Fruit fly (Drosophila melanogaster) whole organism, prepupa: Measurements from ENCODE around the gene CG46523.

ENCODE experiments used
- Blimp-1 ChIP-seq: fragments of 200-800 bp; sonication (Bioruptor generic); optimal IDR thresholded peaks from 3 replicates; lab custom pipeline; 2017; ENCODE audit warnings: missing biosample characterization, missing genetic modification characterization, mild to moderate bottlenecking, moderate library complexity, missing genetic modification reagents
- CG10631 ChIP-seq: fragments of 200-800 bp; sonication (Bioruptor generic); optimal IDR thresholded peaks from 2 replicates; lab custom pipeline; 2016; ENCODE audit warnings: missing biosample characterization, missing genetic modification characterization
- CG10669 ChIP-seq: fragments of 200-800 bp; sonication (Bioruptor generic); optimal IDR thresholded peaks from 3 replicates; lab custom pipeline; 2018; ENCODE audit warnings: missing biosample characterization, mild to moderate bottlenecking, missing genetic modification characterization, moderate library complexity
- CG11294 ChIP-seq: fragments of 200-800 bp; sonication (Bioruptor generic); IDR thresholded peaks from 2 replicates; pipeline ENCODE4 v1.3.6; 2022; ENCODE audit warnings: missing biosample characterization, missing genetic modification characterization
- CG11902 ChIP-seq: fragments of 200-800 bp; sonication (Bioruptor generic); optimal IDR thresholded peaks from 3 replicates; lab custom pipeline; 2016; ENCODE audit warnings: missing biosample characterization, missing genetic modification characterization
- CG15336 ChIP-seq: fragments of 200-800 bp; sonication (Bioruptor generic); IDR thresholded peaks from 2 replicates; pipeline ENCODE4 v1.3.6; 2022; ENCODE audit warnings: missing biosample characterization, missing genetic modification characterization
- CG1621 ChIP-seq: fragments of 200-800 bp; sonication (Bioruptor generic); optimal IDR thresholded peaks from 3 replicates; lab custom pipeline; 2018; ENCODE audit warnings: missing biosample characterization, mild to moderate bottlenecking, missing genetic modification characterization
- CG16779 ChIP-seq: fragments of 200-800 bp; sonication (Bioruptor generic); optimal IDR thresholded peaks from 3 replicates; lab custom pipeline; 2017; ENCODE audit warnings: missing biosample characterization, mild to moderate bottlenecking, missing genetic modification characterization
- CG3032 ChIP-seq: fragments of 200-800 bp; optimal IDR thresholded peaks from 2 replicates; lab custom pipeline; 2019; ENCODE audit warnings: missing biosample characterization, mild to moderate bottlenecking, missing genetic modification characterization, moderate library complexity
- CG31627 ChIP-seq: fragments of 200-800 bp; sonication (Bioruptor generic); optimal IDR thresholded peaks from 3 replicates; lab custom pipeline; 2016; ENCODE audit warnings: missing biosample characterization, missing genetic modification characterization
- CG32006 ChIP-seq: fragments of 200-800 bp; sonication (Bioruptor generic); optimal IDR thresholded peaks from 3 replicates; lab custom pipeline; 2017; ENCODE audit warnings: missing biosample characterization, mild to moderate bottlenecking, missing genetic modification characterization
- CG34406 ChIP-seq: fragments of 200-800 bp; sonication (Bioruptor generic); optimal IDR thresholded peaks from 3 replicates; lab custom pipeline; 2016; ENCODE audit warnings: missing biosample characterization, missing genetic modification characterization
- CG4318 ChIP-seq: fragments of 200-800 bp; sonication (Bioruptor generic); optimal IDR thresholded peaks from 3 replicates; lab custom pipeline; 2017; ENCODE audit warnings: missing biosample characterization, mild to moderate bottlenecking, missing genetic modification characterization
- CG6163 ChIP-seq: fragments of 200-800 bp; sonication (Bioruptor generic); IDR thresholded peaks from 3 replicates; pipeline ENCODE4 v1.3.6; 2022; ENCODE audit warnings: missing biosample characterization, missing genetic modification characterization
- CG6276 ChIP-seq: fragments of 200-800 bp; sonication (Bioruptor generic); optimal IDR thresholded peaks from 2 replicates; lab custom pipeline; 2017; ENCODE audit warnings: missing biosample characterization, mild to moderate bottlenecking, missing genetic modification characterization
- CG6792 ChIP-seq: fragments of 200-800 bp; sonication (Bioruptor generic); optimal IDR thresholded peaks from 3 replicates; lab custom pipeline; 2016; ENCODE audit warnings: missing biosample characterization, missing genetic modification characterization
- CG6808 ChIP-seq: fragments of 200-800 bp; sonication (Bioruptor generic); optimal IDR thresholded peaks from 3 replicates; lab custom pipeline; 2017; ENCODE audit warnings: missing biosample characterization, missing genetic modification characterization, mild to moderate bottlenecking, moderate library complexity, missing genetic modification reagents
- CG6854 ChIP-seq: fragments of 200-800 bp; sonication (Bioruptor generic); optimal IDR thresholded peaks from 2 replicates; lab custom pipeline; 2017; ENCODE audit warnings: missing biosample characterization, mild to moderate bottlenecking, missing genetic modification characterization
- CG7368 ChIP-seq: fragments of 200-800 bp; sonication (Bioruptor generic); optimal IDR thresholded peaks from 3 replicates; lab custom pipeline; 2016; ENCODE audit warnings: missing biosample characterization, missing genetic modification characterization
- CG8119 ChIP-seq: fragments of 200-800 bp; sonication (Bioruptor generic); IDR thresholded peaks from 3 replicates; pipeline ENCODE4 v1.3.6; 2022; ENCODE audit warnings: missing biosample characterization, missing genetic modification characterization
- CG8319 ChIP-seq: fragments of 200-800 bp; sonication (Bioruptor generic); optimal IDR thresholded peaks from 3 replicates; lab custom pipeline; 2016; ENCODE audit warnings: missing biosample characterization, missing genetic modification characterization
- CG8632 ChIP-seq: fragments of 200-800 bp; sonication (Bioruptor generic); optimal IDR thresholded peaks from 3 replicates; lab custom pipeline; 2016; ENCODE audit warnings: missing biosample characterization, missing genetic modification characterization
- Eip75B ChIP-seq: fragments of 200-800 bp; sonication (Bioruptor generic); optimal IDR thresholded peaks from 3 replicates; lab custom pipeline; 2016; ENCODE audit warnings: missing biosample characterization, missing genetic modification characterization
- Eip78C ChIP-seq: fragments of 200-800 bp; sonication (Bioruptor generic); peaks from one replicate; lab custom pipeline; 2016; ENCODE audit warnings: missing biosample characterization, missing genetic modification characterization
- Ets21C ChIP-seq: fragments of 200-800 bp; sonication (Bioruptor generic); optimal IDR thresholded peaks from 3 replicates; lab custom pipeline; 2016; ENCODE audit warnings: missing biosample characterization, missing genetic modification characterization
- Gug ChIP-seq: fragments of 200-800 bp; sonication (Bioruptor generic); IDR thresholded peaks from 2 replicates; pipeline ENCODE4 v1.3.6; 2022; ENCODE audit warnings: missing biosample characterization, missing genetic modification characterization
- Hr38 ChIP-seq: sonication (Bioruptor generic); optimal IDR thresholded peaks from 2 replicates; lab custom pipeline; 2016; ENCODE audit warnings: missing biosample characterization, missing genetic modification characterization
- Hr39 ChIP-seq: fragments of 200-800 bp; sonication (Bioruptor generic); optimal IDR thresholded peaks from 2 replicates; lab custom pipeline; 2016; ENCODE audit warnings: missing biosample characterization, missing genetic modification characterization
- Hr4 ChIP-seq: fragments of 200-800 bp; sonication (Bioruptor generic); optimal IDR thresholded peaks from 3 replicates; lab custom pipeline; 2016; ENCODE audit warnings: missing biosample characterization, missing genetic modification characterization
- Lpt ChIP-seq: fragments of 200-800 bp; sonication (Bioruptor generic); optimal IDR thresholded peaks from 3 replicates; lab custom pipeline; 2016; ENCODE audit warnings: missing biosample characterization, missing genetic modification characterization
- Met ChIP-seq: fragments of 200-800 bp; sonication (Bioruptor generic); optimal IDR thresholded peaks from 3 replicates; lab custom pipeline; 2016; ENCODE audit warnings: missing biosample characterization, missing genetic modification characterization
- OdsH ChIP-seq: fragments of 200-800 bp; sonication (Bioruptor generic); optimal IDR thresholded peaks from 3 replicates; lab custom pipeline; 2016; ENCODE audit warnings: missing biosample characterization, missing genetic modification characterization
- Smox ChIP-seq: fragments of 200-800 bp; sonication (Bioruptor generic); optimal IDR thresholded peaks from 3 replicates; lab custom pipeline; 2016; ENCODE audit warnings: missing biosample characterization, missing genetic modification characterization
- Sox102F ChIP-seq: fragments of 200-800 bp; sonication (Bioruptor generic); optimal IDR thresholded peaks from 2 replicates; lab custom pipeline; 2016; ENCODE audit warnings: missing biosample characterization, mild to moderate bottlenecking, missing genetic modification characterization
- Sox14 ChIP-seq: fragments of 200-800 bp; sonication (Bioruptor generic); optimal IDR thresholded peaks from 3 replicates; lab custom pipeline; 2016; ENCODE audit warnings: missing biosample characterization, missing genetic modification characterization
- Sox15 ChIP-seq: fragments of 200-800 bp; sonication (Bioruptor generic); optimal IDR thresholded peaks from 3 replicates; lab custom pipeline; 2016; ENCODE audit warnings: missing biosample characterization, missing genetic modification characterization
- achi ChIP-seq: fragments of 200-800 bp; sonication (Bioruptor generic); optimal IDR thresholded peaks from 3 replicates; lab custom pipeline; 2016; ENCODE audit warnings: missing biosample characterization, missing genetic modification characterization
- acj6 ChIP-seq: fragments of 200-800 bp; sonication (Bioruptor generic); optimal IDR thresholded peaks from 3 replicates; lab custom pipeline; 2016; ENCODE audit warnings: missing biosample characterization, missing genetic modification characterization
- cyc ChIP-seq: fragments of 200-800 bp; sonication (Bioruptor generic); optimal IDR thresholded peaks from 3 replicates; lab custom pipeline; 2016; ENCODE audit warnings: missing biosample characterization, missing genetic modification characterization
- dac ChIP-seq: fragments of 200-800 bp; sonication (Bioruptor generic); optimal IDR thresholded peaks from 2 replicates; lab custom pipeline; 2017; ENCODE audit warnings: missing biosample characterization, mild to moderate bottlenecking, missing genetic modification characterization
- dsx ChIP-seq: fragments of 200-800 bp; optimal IDR thresholded peaks from 3 replicates; lab custom pipeline; 2019; ENCODE audit warnings: missing biosample characterization, mild to moderate bottlenecking, missing genetic modification characterization, moderate library complexity; ENCODE audit not compliant: poor library complexity, severe bottlenecking
- eg ChIP-seq: fragments of 200-800 bp; sonication (Bioruptor generic); IDR thresholded peaks from 3 replicates; pipeline ENCODE4 v1.3.6; 2022; ENCODE audit warnings: missing biosample characterization, missing genetic modification characterization
- esn ChIP-seq: fragments of 200-800 bp; sonication (Bioruptor generic); optimal IDR thresholded peaks from 2 replicates; lab custom pipeline; 2016; ENCODE audit warnings: missing biosample characterization, mild to moderate bottlenecking, missing genetic modification characterization, moderate library complexity
- fd85E ChIP-seq: fragments of 200-800 bp; sonication (Bioruptor generic); optimal IDR thresholded peaks from 3 replicates; lab custom pipeline; 2016; ENCODE audit warnings: missing biosample characterization, missing genetic modification characterization
- lz ChIP-seq: fragments of 200-800 bp; sonication (Bioruptor generic); optimal IDR thresholded peaks from 3 replicates; lab custom pipeline; 2016; ENCODE audit warnings: missing biosample characterization, missing genetic modification characterization
- pdm3 ChIP-seq: fragments of 200-800 bp; sonication (Bioruptor generic); optimal IDR thresholded peaks from 3 replicates; lab custom pipeline; 2016; ENCODE audit warnings: missing biosample characterization, missing genetic modification characterization
- salr ChIP-seq, 2 experiments: fragments of 200-800 bp; sonication (Bioruptor generic); optimal IDR thresholded peaks; 3 replicates each; lab custom pipeline; 2016 to 2018; ENCODE audit warnings: missing biosample characterization in 2 of 2, missing genetic modification characterization in 2 of 2, mild to moderate bottlenecking in 1 of 2
- spab ChIP-seq: fragments of 200-800 bp; sonication (Bioruptor generic); optimal IDR thresholded peaks from 2 replicates; lab custom pipeline; 2017; ENCODE audit warnings: missing biosample characterization, mild to moderate bottlenecking, missing genetic modification characterization, missing genetic modification reagents
- ss ChIP-seq, 2 experiments: fragments of 200-800 bp; sonication (Bioruptor generic); optimal IDR thresholded peaks; 2 replicates in 1 of 2; 3 replicates in 1 of 2; lab custom pipeline; 2017 to 2018; ENCODE audit warnings: mild to moderate bottlenecking in 2 of 2, missing biosample characterization in 2 of 2, missing genetic modification characterization in 2 of 2, moderate library complexity in 1 of 2
- svp ChIP-seq: fragments of 200-800 bp; sonication (Bioruptor generic); peaks from one replicate; lab custom pipeline; 2016; ENCODE audit warnings: missing biosample characterization, missing genetic modification characterization
- topi ChIP-seq: fragments of 200-800 bp; sonication (Bioruptor generic); optimal IDR thresholded peaks from 3 replicates; lab custom pipeline; 2016; ENCODE audit warnings: missing biosample characterization, missing genetic modification characterization
- vri ChIP-seq: fragments of 200-800 bp; sonication (Bioruptor generic); optimal IDR thresholded peaks from 3 replicates; lab custom pipeline; 2016; ENCODE audit warnings: missing biosample characterization, mild to moderate bottlenecking, missing genetic modification characterization

The CG46523 gene

DNA sequence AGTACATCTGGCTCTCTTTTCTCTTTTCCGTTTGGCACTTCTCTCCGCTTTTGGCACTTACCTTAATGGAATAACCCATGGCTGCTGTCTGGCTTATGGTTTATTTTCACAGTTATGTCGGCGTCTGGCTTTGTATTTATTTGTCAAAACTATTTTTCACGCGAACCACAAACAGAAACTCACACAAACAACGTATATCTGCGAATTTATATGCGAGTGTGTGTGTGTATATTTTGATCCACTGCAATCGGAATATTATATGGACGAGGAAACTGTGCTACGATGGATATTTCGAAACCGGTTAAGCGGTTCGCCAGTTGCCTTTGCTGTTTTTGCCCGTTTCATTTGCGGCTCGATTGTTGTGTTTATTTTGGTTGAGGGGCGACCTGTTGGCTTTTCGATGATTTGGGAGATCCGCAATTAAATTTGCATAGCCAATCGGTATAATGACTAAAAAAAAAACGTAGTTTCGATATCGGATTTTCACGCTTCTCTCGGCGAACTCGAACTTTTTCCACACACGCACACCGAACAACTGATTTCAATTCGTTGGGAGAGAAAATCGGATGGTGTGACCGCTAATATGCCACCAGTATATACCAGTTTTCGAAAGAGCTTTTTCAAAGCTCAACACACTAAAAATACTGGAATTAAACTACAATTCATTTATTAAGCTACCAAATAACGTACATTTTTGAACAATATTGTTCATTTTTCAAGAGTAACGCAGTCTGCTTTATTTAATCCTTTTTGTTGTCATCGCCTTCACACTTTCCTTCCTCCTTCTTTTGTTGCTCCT, 30.8 kb upstream of the CG46523 start, which contains the start of gene CG1927:
Gene CG1927, minus strand, starts transcription at position 541 of the 799 bp plus-strand sequence.
- TF ChIP-seq CG15336: peak; percentile 10; the same call in 1 of the 2 replicates
- no peak for TF ChIP-seq OdsH (GFP tag; lab: Kevin White, UChicago)
- no peak for TF ChIP-seq CG8319 (GFP tag; lab: Kevin White, UChicago)
- no peak for TF ChIP-seq CG34406 (GFP tag; lab: Kevin White, UChicago)
- peak; percentile 69 for TF ChIP-seq Eip78C (GFP tag; lab: Kevin White, UChicago)
- no peak for TF ChIP-seq achi
- peak; percentile 5 for TF ChIP-seq Eip75B (GFP tag; lab: Kevin White, UChicago)
- TF ChIP-seq CG4318 (GFP tag; lab: Kevin White, UChicago): no peak
- TF ChIP-seq CG7368 (GFP tag; lab: Kevin White, UChicago): no peak
- TF ChIP-seq Ets21C (GFP tag; lab: Kevin White, UChicago): no peak
- no peak for TF ChIP-seq CG8632 (GFP tag; lab: Kevin White, UChicago)
- no peak for TF ChIP-seq CG6163 (GFP tag; lab: Robert Waterston, UW)
- TF ChIP-seq Sox102F: no peak
- no peak for TF ChIP-seq Smox (GFP tag; lab: Kevin White, UChicago)
- TF ChIP-seq CG6808: no peak
- no peak for TF ChIP-seq salr (GFP tag; optimal IDR thresholded peaks at IDR 0.05; lab: Kevin White, UChicago)
- no peak for TF ChIP-seq Met (GFP tag; lab: Kevin White, UChicago)
- TF ChIP-seq Lpt: no peak
- no peak for TF ChIP-seq CG6792 (GFP tag; lab: Kevin White, UChicago)
- no peak for TF ChIP-seq Hr38 (GFP tag; lab: Kevin White, UChicago)
- no peak for TF ChIP-seq lz
- no peak for TF ChIP-seq vri (GFP tag; lab: Kevin White, UChicago)
- no peak for TF ChIP-seq spab (GFP tag; lab: Kevin White, UChicago)
- TF ChIP-seq Blimp-1 (GFP tag; lab: Kevin White, UChicago): no peak
- TF ChIP-seq svp (GFP tag; lab: Kevin White, UChicago): peak; percentile 47
- no peak for TF ChIP-seq fd85E
- TF ChIP-seq Gug (GFP tag; lab: Robert Waterston, UW): no peak
- no peak for TF ChIP-seq CG32006 (GFP tag; lab: Kevin White, UChicago)
- TF ChIP-seq CG6854 (GFP tag; lab: Kevin White, UChicago): peak; percentile 22
- TF ChIP-seq CG11902 (GFP tag; lab: Kevin White, UChicago): no peak
- no peak for TF ChIP-seq cyc (GFP tag; lab: Kevin White, UChicago)
- TF ChIP-seq CG1621 (tag; lab: Kevin White, UChicago): no peak
- TF ChIP-seq acj6 (GFP tag; lab: Kevin White, UChicago): no peak
- TF ChIP-seq pdm3 (GFP tag; lab: Kevin White, UChicago): no peak
- TF ChIP-seq dac (GFP tag; lab: Kevin White, UChicago): no peak
- TF ChIP-seq CG11294 (GFP tag; lab: Robert Waterston, UW): no peak
- no peak for TF ChIP-seq CG16779 (tag; lab: Kevin White, UChicago)
- TF ChIP-seq dsx: no peak
- no peak for TF ChIP-seq CG6276 (GFP tag; lab: Kevin White, UChicago)
- TF ChIP-seq esn (GFP tag; lab: Kevin White, UChicago): peak; percentile 22
- TF ChIP-seq ss (GFP tag; optimal IDR thresholded peaks at IDR 0.05; lab: Kevin White, UChicago): peak; percentile 40 to 50
- no peak for TF ChIP-seq Hr39 (GFP tag; lab: Kevin White, UChicago)
- no peak for TF ChIP-seq Sox14 (GFP tag; lab: Kevin White, UChicago)
- no peak for TF ChIP-seq topi
- no peak for TF ChIP-seq CG8119
- no peak for TF ChIP-seq Sox15 (GFP tag; lab: Kevin White, UChicago)
- TF ChIP-seq CG10631: no peak
- no peak for TF ChIP-seq CG3032
- no peak for TF ChIP-seq CG10669 (GFP tag; lab: Kevin White, UChicago)
- TF ChIP-seq Hr4: no peak
- no peak for TF ChIP-seq CG31627 (GFP tag; lab: Kevin White, UChicago)
- no peak for TF ChIP-seq eg (GFP tag; lab: Robert Waterston, UW)
